Worm (Caenorhabditis elegans) whole organism, L2 larva: ENCODE measurements around the gene lin-40.

Source experiments
- C34F6.9 ChIP-seq: fragments of 150-350 bp; optimal IDR thresholded peaks from 2 replicates; lab custom pipeline; 2014; ENCODE audit warnings: missing biosample characterization, missing genetic modification characterization
- F13H6.1 ChIP-seq: sonication (generic microtip); optimal IDR thresholded peaks from 2 replicates; lab custom pipeline; 2016; ENCODE audit warnings: missing genetic modification characterization, missing compliant biosample characterization
- R02D3.7 ChIP-seq: fragments of 150-350 bp; optimal IDR thresholded peaks from 2 replicates; lab custom pipeline; 2014; ENCODE audit warnings: missing biosample characterization, missing genetic modification characterization
- Y55F3AM.14 ChIP-seq: fragments of 200-800 bp; sonication (Bioruptor generic); optimal IDR thresholded peaks from 2 replicates; lab custom pipeline; 2018; ENCODE audit warnings: mild to moderate bottlenecking, missing genetic modification characterization, missing compliant biosample characterization
- ZK546.5 ChIP-seq: sonication (generic microtip); optimal IDR thresholded peaks from 2 replicates; lab custom pipeline; 2017; ENCODE audit warnings: missing biosample characterization, missing genetic modification characterization
- aly-2 ChIP-seq: fragments of 150-350 bp; optimal IDR thresholded peaks from 2 replicates; lab custom pipeline; 2014; ENCODE audit warnings: missing biosample characterization, missing genetic modification characterization
- ceh-16 ChIP-seq: fragments of 150-350 bp; optimal IDR thresholded peaks from 2 replicates; lab custom pipeline; 2014; ENCODE audit warnings: missing biosample characterization, missing genetic modification characterization
- crh-2 ChIP-seq: sonication (generic microtip); optimal IDR thresholded peaks from 2 replicates; lab custom pipeline; 2017; ENCODE audit warnings: missing biosample characterization, missing genetic modification characterization
- dmd-4 ChIP-seq: sonication (generic microtip); optimal IDR thresholded peaks from 2 replicates; lab custom pipeline; 2017; ENCODE audit warnings: missing biosample characterization, missing genetic modification characterization
- egl-27 ChIP-seq: sonication (generic microtip); optimal IDR thresholded peaks from 3 replicates; lab custom pipeline; 2017; ENCODE audit warnings: missing biosample characterization, missing genetic modification reagents, missing genetic modification characterization
- elt-1 ChIP-seq: fragments of 150-350 bp; optimal IDR thresholded peaks from 2 replicates; lab custom pipeline; 2014; ENCODE audit warnings: missing biosample characterization, missing genetic modification characterization
- elt-3 ChIP-seq: sonication (generic microtip); optimal IDR thresholded peaks from 2 replicates; lab custom pipeline; 2017; ENCODE audit warnings: missing biosample characterization, missing genetic modification characterization
- fos-1 ChIP-seq: fragments of 150-350 bp; optimal IDR thresholded peaks from 2 replicates; lab custom pipeline; 2014; ENCODE audit warnings: missing biosample characterization, missing genetic modification characterization
- gmeb-1 ChIP-seq: fragments of 150-350 bp; optimal IDR thresholded peaks from 2 replicates; lab custom pipeline; 2014; ENCODE audit warnings: missing biosample characterization, missing genetic modification characterization
- lin-11 ChIP-seq: fragments of 150-350 bp; sonication (generic microtip); optimal IDR thresholded peaks from 2 replicates; lab custom pipeline; 2014; ENCODE audit warnings: missing biosample characterization, missing genetic modification characterization, inconsistent platforms, mixed read lengths
- lin-13 ChIP-seq: fragments of 150-350 bp; optimal IDR thresholded peaks from 2 replicates; lab custom pipeline; 2014; ENCODE audit warnings: missing biosample characterization, missing genetic modification reagents, missing genetic modification characterization
- lsy-2 ChIP-seq, 2 experiments: fragments of 150-350 bp in 1 of 2; sonication (generic microtip) in 1 of 2; optimal IDR thresholded peaks; 2 replicates each; lab custom pipeline; 2014 to 2017; ENCODE audit warnings: missing biosample characterization in 2 of 2, missing genetic modification characterization in 2 of 2
- mab-5 ChIP-seq: fragments of 150-350 bp; optimal IDR thresholded peaks from 2 replicates; lab custom pipeline; 2014; ENCODE audit warnings: missing biosample characterization, missing genetic modification characterization
- mbf-1 ChIP-seq: sonication (generic microtip); optimal IDR thresholded peaks from 2 replicates; lab custom pipeline; 2017; ENCODE audit warnings: missing biosample characterization, missing genetic modification characterization
- mdl-1 ChIP-seq, 2 experiments: fragments of 150-350 bp in 1 of 2; sonication (generic microtip) in 1 of 2; optimal IDR thresholded peaks; 2 replicates each; lab custom pipeline; 2017; ENCODE audit warnings: missing biosample characterization in 2 of 2, missing genetic modification characterization in 2 of 2
- nhr-11 ChIP-seq: fragments of 150-350 bp; optimal IDR thresholded peaks from 2 replicates; lab custom pipeline; 2014; ENCODE audit warnings: missing biosample characterization, missing genetic modification characterization
- nhr-129 ChIP-seq: fragments of 150-350 bp; optimal IDR thresholded peaks from 2 replicates; lab custom pipeline; 2014; ENCODE audit warnings: missing biosample characterization, missing genetic modification characterization
- nhr-21 ChIP-seq: fragments of 150-350 bp; optimal IDR thresholded peaks from 2 replicates; lab custom pipeline; 2014; ENCODE audit warnings: missing biosample characterization, missing genetic modification characterization
- nhr-23 ChIP-seq: fragments of 150-350 bp; optimal IDR thresholded peaks from 2 replicates; lab custom pipeline; 2014; ENCODE audit warnings: missing biosample characterization, missing genetic modification reagents, missing genetic modification characterization
- nhr-25 ChIP-seq: fragments of 150-350 bp; sonication (generic microtip); optimal IDR thresholded peaks from 3 replicates; lab custom pipeline; 2014; ENCODE audit warnings: missing biosample characterization, missing genetic modification characterization
- nhr-6 ChIP-seq: fragments of 150-350 bp; optimal IDR thresholded peaks from 2 replicates; lab custom pipeline; 2014; ENCODE audit warnings: missing biosample characterization, missing genetic modification characterization
- nhr-77 ChIP-seq: fragments of 150-350 bp; optimal IDR thresholded peaks from 2 replicates; lab custom pipeline; 2014; ENCODE audit warnings: missing biosample characterization, missing genetic modification characterization
- peb-1 ChIP-seq: fragments of 150-350 bp; optimal IDR thresholded peaks from 2 replicates; lab custom pipeline; 2014; ENCODE audit warnings: missing biosample characterization, missing genetic modification characterization
- sem-4 ChIP-seq: fragments of 150-350 bp; optimal IDR thresholded peaks from 2 replicates; lab custom pipeline; 2014; ENCODE audit warnings: missing biosample characterization, missing genetic modification reagents, missing genetic modification characterization
- sma-3 ChIP-seq: sonication (generic microtip); optimal IDR thresholded peaks from 2 replicates; lab custom pipeline; 2016; ENCODE audit warnings: missing genetic modification reagents, missing genetic modification characterization, missing compliant biosample characterization
- sma-9 ChIP-seq, 2 experiments: fragments of 150-350 bp in 1 of 2; sonication (generic microtip) in 1 of 2; optimal IDR thresholded peaks; 2 replicates each; lab custom pipeline; 2014 to 2016; ENCODE audit warnings: missing genetic modification characterization in 2 of 2, mild to moderate bottlenecking in 1 of 2, missing biosample characterization in 1 of 2, missing compliant biosample characterization in 1 of 2, missing genetic modification reagents in 1 of 2, moderate library complexity in 1 of 2
- snpc-4 ChIP-seq: fragments of 150-350 bp; optimal IDR thresholded peaks from 2 replicates; lab custom pipeline; 2014; ENCODE audit warnings: missing biosample characterization, missing genetic modification characterization
- unc-39 ChIP-seq: fragments of 150-350 bp; optimal IDR thresholded peaks from 2 replicates; lab custom pipeline; 2014; ENCODE audit warnings: missing biosample characterization, missing genetic modification characterization
- unc-55 ChIP-seq: fragments of 150-350 bp; sonication (generic microtip); optimal IDR thresholded peaks from 3 replicates; lab custom pipeline; 2014; ENCODE audit warnings: missing biosample characterization, missing genetic modification reagents, missing genetic modification characterization
- unc-62 ChIP-seq: fragments of 150-350 bp; optimal IDR thresholded peaks from 2 replicates; lab custom pipeline; 2014; ENCODE audit warnings: missing biosample characterization, missing genetic modification reagents, missing genetic modification characterization
- zag-1 ChIP-seq: fragments of 150-350 bp; optimal IDR thresholded peaks from 2 replicates; lab custom pipeline; 2014; ENCODE audit warnings: missing biosample characterization, missing genetic modification characterization
- ztf-1 ChIP-seq: fragments of 200-800 bp; sonication (Bioruptor generic); conservative IDR thresholded peaks from 2 replicates; pipeline ENCODE4 v1.3.6; 2022; ENCODE audit warnings: missing genetic modification characterization, missing compliant biosample characterization
- ztf-4 ChIP-seq: fragments of 150-350 bp; optimal IDR thresholded peaks from 2 replicates; lab custom pipeline; 2014; ENCODE audit warnings: missing biosample characterization, missing genetic modification characterization

Gene lin-40

ce11 chrV:3698497-3698896 is 6.3 kb upstream of the lin-40 start:
- TF ChIP-seq gmeb-1 (tag; lab: Kevin White, UChicago) (no peak), R02D3.7 (tag; lab: Kevin White, UChicago) (no peak), unc-39 (tag; lab: Kevin White, UChicago) (no peak), mdl-1 (tag; optimal IDR thresholded peaks at IDR 0.05; lab: Kevin White, UChicago) (no peak), elt-3 (tag; lab: Kevin White, UChicago) (no peak), elt-1 (tag; lab: Kevin White, UChicago) (no peak), snpc-4 (tag; lab: Kevin White, UChicago) (no peak), nhr-11 (no peak)

DNA sequence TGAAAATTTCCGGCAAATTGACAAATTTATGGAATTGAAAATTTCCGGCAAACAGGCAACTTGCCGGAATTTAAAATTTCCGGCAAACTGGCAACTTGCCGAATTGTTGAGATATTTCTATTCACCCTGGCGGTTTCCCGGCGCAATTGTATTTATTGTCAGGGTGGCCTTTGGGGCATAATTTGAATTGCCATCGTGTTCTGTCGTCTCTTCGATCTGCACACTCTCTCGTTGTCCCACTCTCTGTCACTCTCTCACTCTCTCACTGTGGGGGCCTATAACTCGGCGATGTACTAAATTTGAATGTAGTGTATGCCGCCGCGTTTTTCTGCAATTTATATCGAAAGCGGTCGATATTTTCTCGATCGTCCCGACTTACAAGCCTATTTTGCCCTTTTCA is 1.8 kb upstream of the lin-40 start:
- TF ChIP-seq sma-9 (GFP tag; optimal IDR thresholded peaks at IDR 0.05; lab: Kevin White, UChicago) (peak; percentile 21), sma-9 (tag; optimal IDR thresholded peaks at IDR 0.05; lab: Kevin White, UChicago) (no peak), mdl-1 (tag; optimal IDR thresholded peaks at IDR 0.05; lab: Kevin White, UChicago) (no peak)

- TF ChIP-seq lin-13 (peak; percentile 40), unc-55 (GFP tag; lab: Kevin White, UChicago) (peak; percentile 69), unc-62 (GFP tag; lab: Kevin White, UChicago) (no peak), sma-3 (GFP tag; lab: Kevin White, UChicago) (peak; percentile 56), peb-1 (tag; lab: Kevin White, UChicago) (no peak), ztf-4 (tag; lab: Kevin White, UChicago) (peak; percentile 28), lin-11 (no peak), crh-2 (tag; lab: Kevin White, UChicago) (peak; percentile 40), sem-4 (tag; lab: Kevin White, UChicago) (peak; percentile 2), unc-39 (tag; lab: Kevin White, UChicago) (no peak), nhr-6 (no peak), fos-1 (peak; percentile 68), nhr-25 (tag; lab: Kevin White, UChicago) (peak; percentile 56), lsy-2 (tag; optimal IDR thresholded peaks at IDR 0.05; lab: Kevin White, UChicago) (peak in 1 of 2 experiments; percentile 69), C34F6.9 (tag; lab: Kevin White, UChicago) (peak; percentile 62), sma-9 (GFP tag; optimal IDR thresholded peaks at IDR 0.05; lab: Kevin White, UChicago) (peak; percentile 88), sma-9 (tag; optimal IDR thresholded peaks at IDR 0.05; lab: Kevin White, UChicago) (no peak), egl-27 (tag; lab: Kevin White, UChicago) (peak; percentile 42), ceh-16 (tag; lab: Kevin White, UChicago) (no peak), mbf-1 (tag; lab: Kevin White, UChicago) (no peak), mdl-1 (tag; optimal IDR thresholded peaks at IDR 0.05; lab: Kevin White, UChicago) (peak in 1 of 2 experiments; percentile 40), Y55F3AM.14 (GFP tag; lab: Kevin White, UChicago) (no peak), R02D3.7 (tag; lab: Kevin White, UChicago) (no peak), nhr-129 (tag; lab: Kevin White, UChicago) (peak; percentile 65), zag-1 (tag; lab: Kevin White, UChicago) (peak; percentile 15), mab-5 (tag; lab: Kevin White, UChicago) (peak; percentile 3), F13H6.1 (peak; percentile 98), gmeb-1 (tag; lab: Kevin White, UChicago) (peak; percentile 56), ztf-1 (GFP tag; lab: Robert Waterston, UW) (no peak)
Observed at ce11 chrV:3703888-3704287, 900 bp upstream of the lin-40 start.

DNA sequence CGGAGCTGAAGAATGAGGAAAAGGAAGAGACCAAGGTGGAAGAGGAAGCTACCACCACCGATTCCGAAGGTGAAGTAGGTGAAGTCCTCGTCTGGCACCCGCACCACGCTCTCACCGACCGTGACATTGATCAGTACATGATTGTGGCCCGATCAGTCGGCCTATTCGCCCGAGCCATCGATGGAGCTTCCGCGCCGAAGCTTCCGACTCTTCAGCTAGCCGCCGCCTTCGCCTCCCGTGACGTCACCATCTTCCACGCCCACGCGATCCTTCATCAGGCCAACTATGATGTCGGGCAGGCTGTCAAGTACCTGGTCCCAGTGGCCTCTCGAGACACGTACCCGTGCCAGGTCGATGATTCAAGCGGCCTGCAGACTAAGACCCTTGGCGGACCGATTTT is 1.4 kb downstream of the lin-40 start:
- TF ChIP-seq sma-3 (GFP tag; lab: Kevin White, UChicago): no peak
- TF ChIP-seq lin-13: no peak
- TF ChIP-seq nhr-129 (tag; lab: Kevin White, UChicago): no peak
- TF ChIP-seq ceh-16 (tag; lab: Kevin White, UChicago): no peak
- TF ChIP-seq elt-1 (tag; lab: Kevin White, UChicago): no peak
- no peak for TF ChIP-seq snpc-4 (tag; lab: Kevin White, UChicago)
- TF ChIP-seq unc-62 (GFP tag; lab: Kevin White, UChicago): no peak
- no peak for TF ChIP-seq dmd-4 (tag; lab: Kevin White, UChicago)
- TF ChIP-seq nhr-23: no peak
- no peak for TF ChIP-seq ZK546.5 (tag; lab: Kevin White, UChicago)
- no peak for TF ChIP-seq ztf-1 (GFP tag; lab: Robert Waterston, UW)
- TF ChIP-seq nhr-77: no peak
- TF ChIP-seq crh-2 (tag; lab: Kevin White, UChicago): no peak
- TF ChIP-seq nhr-21 (tag; lab: Kevin White, UChicago): no peak
- no peak for TF ChIP-seq Y55F3AM.14 (GFP tag; lab: Kevin White, UChicago)
- no peak for TF ChIP-seq aly-2 (tag; lab: Kevin White, UChicago)
- TF ChIP-seq mab-5 (tag; lab: Kevin White, UChicago): no peak
- TF ChIP-seq, all 48 proteins: peak for 0
